Worm (Caenorhabditis elegans) whole organism, L4 larva: ENCODE measurements around the gene C32B5.15.

Experiments used
- F10B5.3 ChIP-seq: sonication (generic microtip); optimal IDR thresholded peaks from 2 replicates; lab custom pipeline; 2016; ENCODE audit warnings: mild to moderate bottlenecking, missing genetic modification characterization, missing compliant biosample characterization
- F44E2.7 ChIP-seq: fragments of 200-800 bp; sonication (Bioruptor generic); IDR thresholded peaks from 2 replicates; pipeline ENCODE4 v2.1.2; 2022; ENCODE audit warnings: missing genetic modification characterization, missing compliant biosample characterization
- R02D3.7 ChIP-seq: fragments of 150-350 bp; sonication (generic microtip); optimal IDR thresholded peaks from 3 replicates; lab custom pipeline; 2014; ENCODE audit warnings: missing biosample characterization, missing genetic modification characterization
- Y48G9A.11 ChIP-seq: fragments of 200-800 bp; sonication (Bioruptor generic); IDR thresholded peaks from 2 replicates; pipeline ENCODE4 v1.3.6; 2022; ENCODE audit warnings: missing genetic modification reagents, missing genetic modification characterization, missing compliant biosample characterization
- Y5F2A.4 ChIP-seq: fragments of 200-800 bp; sonication (Bioruptor generic); optimal IDR thresholded peaks from 2 replicates; lab custom pipeline; 2018; ENCODE audit warnings: mild to moderate bottlenecking, missing genetic modification characterization, missing compliant biosample characterization
- Y75B8A.6 ChIP-seq: fragments of 200-800 bp; sonication (Bioruptor generic); IDR thresholded peaks from 2 replicates; pipeline ENCODE4 v1.3.6; 2022; ENCODE audit warnings: missing genetic modification reagents, missing genetic modification characterization, missing compliant biosample characterization
- aha-1 ChIP-seq: fragments of 150-350 bp; peaks from one replicate; lab custom pipeline; 2014; ENCODE audit warnings: missing biosample characterization, missing genetic modification characterization
- aly-2 ChIP-seq: sonication (generic microtip); optimal IDR thresholded peaks from 2 replicates; lab custom pipeline; 2018; ENCODE audit warnings: missing biosample characterization, missing genetic modification characterization
- arid-1 ChIP-seq: fragments of 200-800 bp; sonication (Bioruptor generic); conservative IDR thresholded peaks from 2 replicates; pipeline ENCODE4 v1.3.6; 2022; ENCODE audit warnings: missing genetic modification reagents, missing genetic modification characterization, missing compliant biosample characterization
- ceh-28 ChIP-seq: fragments of 150-350 bp; optimal IDR thresholded peaks from 2 replicates; lab custom pipeline; 2014; ENCODE audit warnings: missing biosample characterization, missing genetic modification reagents, missing genetic modification characterization
- ceh-82 ChIP-seq: sonication (generic microtip); optimal IDR thresholded peaks from 2 replicates; lab custom pipeline; 2017; ENCODE audit warnings: missing biosample characterization, missing genetic modification characterization
- ces-1 ChIP-seq: fragments of 150-350 bp; sonication (generic microtip); optimal IDR thresholded peaks from 4 replicates; lab custom pipeline; 2014; ENCODE audit warnings: missing biosample characterization, missing genetic modification reagents, missing genetic modification characterization
- dmd-6 ChIP-seq: fragments of 200-800 bp; sonication (Bioruptor generic); IDR thresholded peaks from 2 replicates; pipeline ENCODE4 v1.3.6; 2022; ENCODE audit warnings: missing genetic modification reagents, missing genetic modification characterization, missing compliant biosample characterization
- dmd-8 ChIP-seq: fragments of 200-800 bp; sonication (Bioruptor generic); IDR thresholded peaks from 2 replicates; pipeline ENCODE4 v1.3.6; 2022; ENCODE audit warnings: missing genetic modification characterization, missing compliant biosample characterization
- fkh-10 ChIP-seq: fragments of 150-350 bp; optimal IDR thresholded peaks from 2 replicates; lab custom pipeline; 2014; ENCODE audit warnings: missing biosample characterization, missing genetic modification reagents, missing genetic modification characterization
- fos-1 ChIP-seq: fragments of 150-350 bp; optimal IDR thresholded peaks from 2 replicates; lab custom pipeline; 2014; ENCODE audit warnings: missing biosample characterization, missing genetic modification characterization
- hlh-11 ChIP-seq: fragments of 200-800 bp; sonication (Bioruptor generic); optimal IDR thresholded peaks from 2 replicates; lab custom pipeline; 2018; ENCODE audit warnings: mild to moderate bottlenecking, missing genetic modification characterization, missing compliant biosample characterization
- lim-7 ChIP-seq: fragments of 200-800 bp; sonication (Bioruptor generic); IDR thresholded peaks from 2 replicates; pipeline ENCODE4 v1.3.6; 2022; ENCODE audit warnings: missing genetic modification characterization, missing compliant biosample characterization
- lin-13 ChIP-seq: fragments of 150-350 bp; optimal IDR thresholded peaks from 2 replicates; lab custom pipeline; 2014; ENCODE audit warnings: missing biosample characterization, missing genetic modification reagents, missing genetic modification characterization
- lin-15B ChIP-seq: fragments of 150-350 bp; sonication (generic microtip); optimal IDR thresholded peaks from 3 replicates; lab custom pipeline; 2014; ENCODE audit warnings: missing biosample characterization, missing genetic modification characterization
- lir-3 ChIP-seq: sonication (generic microtip); optimal IDR thresholded peaks from 2 replicates; lab custom pipeline; 2016; ENCODE audit warnings: mild to moderate bottlenecking, missing genetic modification characterization, missing compliant biosample characterization
- madf-5 ChIP-seq, 2 experiments: fragments of 200-800 bp; sonication (Bioruptor generic); IDR thresholded peaks; 2 replicates each; pipeline ENCODE4 v1.3.6; 2022; ENCODE audit warnings: missing compliant biosample characterization in 2 of 2, missing genetic modification characterization in 2 of 2
- madf-9 ChIP-seq: fragments of 200-800 bp; sonication (Bioruptor generic); conservative IDR thresholded peaks from 2 replicates; pipeline ENCODE4 v1.3.6; 2022; ENCODE audit warnings: missing genetic modification reagents, missing genetic modification characterization, missing compliant biosample characterization
- mdl-1 ChIP-seq, 2 experiments: fragments of 150-350 bp in 1 of 2; sonication (generic microtip) in 1 of 2; optimal IDR thresholded peaks; 2 replicates each; lab custom pipeline; 2014 to 2017; ENCODE audit warnings: missing biosample characterization in 2 of 2, missing genetic modification characterization in 2 of 2
- nhr-10 ChIP-seq: fragments of 150-350 bp; optimal IDR thresholded peaks from 2 replicates; lab custom pipeline; 2014; ENCODE audit warnings: missing biosample characterization, missing genetic modification characterization
- nhr-11 ChIP-seq: fragments of 150-350 bp; optimal IDR thresholded peaks from 2 replicates; lab custom pipeline; 2014; ENCODE audit warnings: missing biosample characterization, missing genetic modification characterization
- nhr-28 ChIP-seq: fragments of 150-350 bp; optimal IDR thresholded peaks from 2 replicates; lab custom pipeline; 2014; ENCODE audit warnings: missing biosample characterization, missing genetic modification characterization
- nhr-42 ChIP-seq: fragments of 200-800 bp; sonication (Bioruptor generic); IDR thresholded peaks from 2 replicates; pipeline ENCODE4 v1.3.6; 2022; ENCODE audit warnings: missing genetic modification characterization, missing compliant biosample characterization
- nhr-76 ChIP-seq: fragments of 150-350 bp; optimal IDR thresholded peaks from 2 replicates; lab custom pipeline; 2014; ENCODE audit warnings: missing biosample characterization, missing genetic modification characterization
- nhr-77 ChIP-seq: fragments of 150-350 bp; optimal IDR thresholded peaks from 2 replicates; lab custom pipeline; 2014; ENCODE audit warnings: missing biosample characterization, missing genetic modification characterization
- pha-4 ChIP-seq, 2 experiments: fragments of 150-350 bp in 1 of 2; fragments of 200-800 bp in 1 of 2; sonication (Bioruptor generic) in 1 of 2; IDR thresholded peaks in 1 of 2; optimal IDR thresholded peaks in 1 of 2; 2 replicates each; pipeline versions ENCODE4 v1.3.6 to Lab custom; 2014 to 2022; ENCODE audit warnings: missing genetic modification characterization in 2 of 2, missing genetic modification reagents in 2 of 2, missing biosample characterization in 1 of 2, missing compliant biosample characterization in 1 of 2
- pqm-1 ChIP-seq: sonication (generic microtip); optimal IDR thresholded peaks from 2 replicates; lab custom pipeline; 2017; ENCODE audit warnings: missing biosample characterization, missing genetic modification characterization
- sdz-12 ChIP-seq: fragments of 200-800 bp; sonication (Bioruptor generic); optimal IDR thresholded peaks from 2 replicates; lab custom pipeline; 2018; ENCODE audit warnings: mild to moderate bottlenecking, missing genetic modification characterization, missing compliant biosample characterization
- set-16 ChIP-seq: fragments of 200-800 bp; sonication (Bioruptor generic); IDR thresholded peaks from 2 replicates; pipeline ENCODE4 v1.3.6; 2022; ENCODE audit warnings: missing genetic modification reagents, missing genetic modification characterization, missing compliant biosample characterization
- tag-97 ChIP-seq: fragments of 200-800 bp; sonication (Bioruptor generic); IDR thresholded peaks from 2 replicates; pipeline ENCODE4 v1.3.6; 2022; ENCODE audit warnings: missing genetic modification characterization, missing compliant biosample characterization
- tra-1 ChIP-seq: fragments of 200-800 bp; sonication (Bioruptor generic); IDR thresholded peaks from 2 replicates; pipeline ENCODE4 v1.3.6; 2022; ENCODE audit warnings: missing genetic modification reagents, missing genetic modification characterization, missing compliant biosample characterization
- unc-62 ChIP-seq, 3 experiments: fragments of 150-350 bp in 1 of 3; sonication (generic microtip); optimal IDR thresholded peaks in 2 of 3; peaks in 1 of 3; 1 replicate in 1 of 3; 2 replicates in 2 of 3; lab custom pipeline; 2014 to 2017; ENCODE audit warnings: missing biosample characterization in 3 of 3, missing genetic modification characterization in 3 of 3, missing genetic modification reagents in 3 of 3, missing genotype in 1 of 3
- vab-7 ChIP-seq: fragments of 200-800 bp; sonication (Bioruptor generic); IDR thresholded peaks from 2 replicates; pipeline ENCODE4 v1.3.6; 2022; ENCODE audit warnings: missing genetic modification reagents, missing genetic modification characterization, missing compliant biosample characterization
- zfp-2 ChIP-seq: sonication (generic microtip); optimal IDR thresholded peaks from 2 replicates; lab custom pipeline; 2016; ENCODE audit warnings: mild to moderate bottlenecking, missing genetic modification characterization, missing compliant biosample characterization

The C32B5.15 gene

ce11 chrII:948091-948490, 24.7 kb downstream of the C32B5.15 start, which contains the start of gene fbxc-32 (continued):
- TF ChIP-seq dmd-6 (GFP tag; lab: Robert Waterston, UW): no peak
- TF ChIP-seq tra-1 (GFP tag; lab: Robert Waterston, UW): no peak
- no peak for TF ChIP-seq dmd-8 (GFP tag; lab: Robert Waterston, UW)
- TF ChIP-seq set-16 (GFP tag; lab: Robert Waterston, UW): no peak
- no peak for TF ChIP-seq nhr-42 (GFP tag; lab: Robert Waterston, UW)

ce11 chrII:943773-944172, 29.0 kb downstream of the C32B5.15 start, which contains the start of gene clec-43:
clec-43 (plus strand) TSS chrII:944066.
- TF ChIP-seq Y75B8A.6 (GFP tag; lab: Robert Waterston, UW) (no peak), tag-97 (GFP tag; lab: Robert Waterston, UW) (no peak), F44E2.7 (GFP tag; lab: Robert Waterston, UW) (no peak), nhr-11 (tag; lab: Kevin White, UChicago) (no peak), sdz-12 (GFP tag; lab: Kevin White, UChicago) (no peak), fkh-10 (GFP tag; lab: Kevin White, UChicago) (no peak), mdl-1 (tag; optimal IDR thresholded peaks at IDR 0.05; lab: Kevin White, UChicago) (no peak), R02D3.7 (tag; lab: Kevin White, UChicago) (no peak), arid-1 (GFP tag; lab: Robert Waterston, UW) (no peak), nhr-77 (tag; lab: Kevin White, UChicago) (peak; percentile 36), madf-5 (GFP tag; IDR thresholded peaks at IDR 0.05; lab: Robert Waterston, UW) (no peak), nhr-10 (tag; lab: Kevin White, UChicago) (no peak), nhr-28 (tag; lab: Kevin White, UChicago) (peak; percentile 70), ces-1 (GFP tag; lab: Kevin White, UChicago) (no peak), vab-7 (GFP tag; lab: Robert Waterston, UW) (no peak), Y48G9A.11 (GFP tag; lab: Robert Waterston, UW) (no peak), lin-13 (GFP tag; lab: Kevin White, UChicago) (no peak), Y5F2A.4 (no peak), pqm-1 (peak; percentile 92), nhr-76 (tag; lab: Kevin White, UChicago) (no peak), hlh-11 (tag; lab: Kevin White, UChicago) (peak; percentile 32), dmd-6 (GFP tag; lab: Robert Waterston, UW) (peak; percentile 81), lim-7 (GFP tag; lab: Robert Waterston, UW) (no peak), ceh-82 (tag; lab: Kevin White, UChicago) (no peak), lin-15B (tag; lab: Kevin White, UChicago) (no peak), pha-4 (GFP tag; IDR thresholded peaks at IDR 0.05; lab: Robert Waterston, UW) (no peak), pha-4 (tag; optimal IDR thresholded peaks at IDR 0.05; lab: Kevin White, UChicago) (no peak)

- peak; percentile 53 for TF ChIP-seq nhr-28 (tag; lab: Kevin White, UChicago)
- no peak for TF ChIP-seq fos-1 (tag; lab: Kevin White, UChicago)
- TF ChIP-seq, all 104 proteins: peak for 1
These were observed 32.0 kb downstream of the C32B5.15 start, which contains the start of gene fbxc-36 for ce11 chrII:940779-941178. fbxc-36 (plus strand) TSS chrII:940983.

ce11 chrII:938549-938948, 34.2 kb downstream of the C32B5.15 start, which contains the start of gene R07C3.3:
R07C3.3 (plus strand) TSS chrII:938849.
- TF ChIP-seq aly-2 (tag; lab: Kevin White, UChicago) (no peak), nhr-28 (tag; lab: Kevin White, UChicago) (no peak), fos-1 (tag; lab: Kevin White, UChicago) (no peak)

ce11 chrII:937265-937664, 35.5 kb downstream of the C32B5.15 start:
- TF ChIP-seq pha-4 (GFP tag; IDR thresholded peaks at IDR 0.05; lab: Robert Waterston, UW) (no peak), pha-4 (tag; optimal IDR thresholded peaks at IDR 0.05; lab: Kevin White, UChicago) (no peak), set-16 (GFP tag; lab: Robert Waterston, UW) (no peak), aha-1 (peak; percentile 23), ces-1 (GFP tag; lab: Kevin White, UChicago) (no peak), lir-3 (tag; lab: Kevin White, UChicago) (no peak), fkh-10 (GFP tag; lab: Kevin White, UChicago) (no peak), F10B5.3 (tag; lab: Kevin White, UChicago) (no peak), nhr-42 (GFP tag; lab: Robert Waterston, UW) (no peak), arid-1 (GFP tag; lab: Robert Waterston, UW) (no peak), zfp-2 (tag; lab: Kevin White, UChicago) (no peak), madf-9 (no peak), aly-2 (tag; lab: Kevin White, UChicago) (no peak), ceh-28 (tag; lab: Kevin White, UChicago) (no peak), unc-62 (GFP tag; optimal IDR thresholded peaks at IDR 0.05 in 1 of 2; lab: Kevin White, UChicago) (peak in 1 of 2 experiments; percentile 28), unc-62 (tag; optimal IDR thresholded peaks at IDR 0.05; lab: Kevin White, UChicago) (no peak)
